Fruit fly (Drosophila melanogaster): Measurements from ENCODE around the gene CG9459.

Gene CG9459

dm6 chr3R:9767620-9768592 is 50.3 kb downstream of the CG9459 start, which contains the start of gene Naa80 (continued):
- TF ChIP-seq CG13123 (GFP tag; optimal IDR thresholded peaks at IDR 0.05) (peak; percentile 3), CG14667 (GFP tag; IDR thresholded peaks at IDR 0.05) (no peak; the same call in 1 of the 2 replicates), CG17802 (tag; optimal IDR thresholded peaks at IDR 0.05) (peak; percentile 33), CG5180 (GFP tag; optimal IDR thresholded peaks at IDR 0.05) (no peak), unpg (GFP tag; optimal IDR thresholded peaks at IDR 0.05) (peak; percentile 37), CG15601 (tag; optimal IDR thresholded peaks at IDR 0.05) (peak; percentile 22), Vsx1 (GFP tag; optimal IDR thresholded peaks at IDR 0.05) (no peak), CG31441 (GFP tag; IDR thresholded peaks at IDR 0.05) (no peak; the same call in 1 of the 2 replicates), CG1647 (GFP tag; optimal IDR thresholded peaks at IDR 0.05) (peak; percentile 73)

Data from whole organism, embryonic.